Worm (Caenorhabditis elegans) whole organism, L3 larva: ENCODE results near the gene D2023.6.

ENCODE experiments used
- ama-1 ChIP-seq: fragments of 150-350 bp; optimal IDR thresholded peaks from 2 replicates; lab custom pipeline; 2018
- ceh-16 ChIP-seq: sonication (generic microtip); optimal IDR thresholded peaks from 2 replicates; lab custom pipeline; 2017; ENCODE audit warnings: missing biosample characterization, missing genetic modification characterization
- ceh-28 ChIP-seq: fragments of 150-350 bp; optimal IDR thresholded peaks from 2 replicates; lab custom pipeline; 2014; ENCODE audit warnings: missing biosample characterization, missing genetic modification reagents, missing genetic modification characterization
- ceh-82 ChIP-seq: fragments of 150-350 bp; optimal IDR thresholded peaks from 2 replicates; lab custom pipeline; 2014; ENCODE audit warnings: missing biosample characterization, missing genetic modification characterization
- ceh-9 ChIP-seq: sonication (generic microtip); optimal IDR thresholded peaks from 2 replicates; lab custom pipeline; 2018; ENCODE audit warnings: missing biosample characterization, missing genetic modification characterization
- daf-12 ChIP-seq: fragments of 150-350 bp; optimal IDR thresholded peaks from 2 replicates; lab custom pipeline; 2014; ENCODE audit warnings: missing biosample characterization, missing genetic modification reagents, missing genetic modification characterization
- egl-27 ChIP-seq: sonication (generic microtip); optimal IDR thresholded peaks from 4 replicates; lab custom pipeline; 2017; ENCODE audit warnings: missing biosample characterization, missing genetic modification reagents, missing genetic modification characterization
- elt-1 ChIP-seq: fragments of 150-350 bp; optimal IDR thresholded peaks from 2 replicates; lab custom pipeline; 2014; ENCODE audit warnings: missing biosample characterization, missing genetic modification characterization
- elt-2 ChIP-seq: sonication (generic microtip); optimal IDR thresholded peaks from 2 replicates; lab custom pipeline; 2016; ENCODE audit warnings: missing genetic modification reagents, mild to moderate bottlenecking, missing genetic modification characterization, missing compliant biosample characterization
- fkh-10 ChIP-seq: sonication (generic microtip); optimal IDR thresholded peaks from 2 replicates; lab custom pipeline; 2017; ENCODE audit warnings: missing biosample characterization, missing genetic modification reagents, missing genetic modification characterization
- fkh-2 ChIP-seq: fragments of 150-350 bp; optimal IDR thresholded peaks from 2 replicates; lab custom pipeline; 2014; ENCODE audit warnings: missing biosample characterization, missing genetic modification reagents, missing genetic modification characterization
- fos-1 ChIP-seq: fragments of 150-350 bp; optimal IDR thresholded peaks from 2 replicates; lab custom pipeline; 2014; ENCODE audit warnings: missing biosample characterization, missing genetic modification characterization
- hmg-11 ChIP-seq: sonication (generic microtip); optimal IDR thresholded peaks from 2 replicates; lab custom pipeline; 2016; ENCODE audit warnings: missing genetic modification characterization, missing compliant biosample characterization
- lin-15B ChIP-seq: fragments of 150-350 bp; optimal IDR thresholded peaks from 2 replicates; lab custom pipeline; 2014; ENCODE audit warnings: missing biosample characterization, missing genetic modification characterization
- lsy-12 ChIP-seq: sonication (generic microtip); optimal IDR thresholded peaks from 2 replicates; lab custom pipeline; 2016; ENCODE audit warnings: mild to moderate bottlenecking, missing genetic modification characterization, missing compliant biosample characterization
- mdl-1 ChIP-seq: fragments of 150-350 bp; optimal IDR thresholded peaks from 2 replicates; lab custom pipeline; 2014; ENCODE audit warnings: missing biosample characterization, missing genetic modification characterization
- mml-1 ChIP-seq: fragments of 150-350 bp; sonication (generic microtip); optimal IDR thresholded peaks from 3 replicates; lab custom pipeline; 2014; ENCODE audit warnings: missing biosample characterization, missing genetic modification characterization
- nfya-1 ChIP-seq: sonication (generic microtip); optimal IDR thresholded peaks from 2 replicates; lab custom pipeline; 2017; ENCODE audit warnings: missing genetic modification characterization, mild to moderate bottlenecking, missing compliant biosample characterization, antibody characterized with exemption, moderate library complexity; ENCODE audit not compliant: insufficient read depth
- nhr-11 ChIP-seq: fragments of 150-350 bp; optimal IDR thresholded peaks from 2 replicates; lab custom pipeline; 2014; ENCODE audit warnings: missing biosample characterization, missing genetic modification characterization
- nhr-12 ChIP-seq: fragments of 150-350 bp; optimal IDR thresholded peaks from 2 replicates; lab custom pipeline; 2014; ENCODE audit warnings: missing biosample characterization, missing genetic modification characterization
- nhr-23 ChIP-seq: fragments of 150-350 bp; optimal IDR thresholded peaks from 2 replicates; lab custom pipeline; 2014; ENCODE audit warnings: missing biosample characterization, missing genetic modification reagents, missing genetic modification characterization
- nhr-237 ChIP-seq: fragments of 150-350 bp; optimal IDR thresholded peaks from 2 replicates; lab custom pipeline; 2014; ENCODE audit warnings: missing biosample characterization, missing genetic modification characterization
- nhr-25 ChIP-seq: sonication (generic microtip); optimal IDR thresholded peaks from 2 replicates; lab custom pipeline; 2017; ENCODE audit warnings: missing biosample characterization, missing genetic modification characterization
- nhr-28 ChIP-seq: fragments of 150-350 bp; optimal IDR thresholded peaks from 2 replicates; lab custom pipeline; 2014; ENCODE audit warnings: missing biosample characterization, missing genetic modification characterization
- nhr-43 ChIP-seq: sonication (generic microtip); optimal IDR thresholded peaks from 2 replicates; lab custom pipeline; 2016; ENCODE audit warnings: mild to moderate bottlenecking, missing genetic modification characterization, missing compliant biosample characterization; ENCODE audit not compliant: poor library complexity, severe bottlenecking
- nhr-67 ChIP-seq: fragments of 150-350 bp; optimal IDR thresholded peaks from 2 replicates; lab custom pipeline; 2014; ENCODE audit warnings: missing biosample characterization, missing genetic modification characterization
- nhr-76 ChIP-seq: fragments of 150-350 bp; sonication (generic microtip); optimal IDR thresholded peaks from 5 replicates; lab custom pipeline; 2014; ENCODE audit warnings: missing biosample characterization, missing genetic modification characterization
- nhr-77 ChIP-seq: fragments of 150-350 bp; optimal IDR thresholded peaks from 2 replicates; lab custom pipeline; 2014; ENCODE audit warnings: missing biosample characterization, missing genetic modification characterization
- skn-1 ChIP-seq: fragments of 150-350 bp; optimal IDR thresholded peaks from 2 replicates; lab custom pipeline; 2014; ENCODE audit warnings: missing biosample characterization, missing genetic modification characterization
- snpc-4 ChIP-seq: fragments of 150-350 bp; optimal IDR thresholded peaks from 2 replicates; lab custom pipeline; 2014; ENCODE audit warnings: missing biosample characterization, missing genetic modification characterization
- tbx-2 ChIP-seq: sonication (generic microtip); optimal IDR thresholded peaks from 2 replicates; lab custom pipeline; 2016; ENCODE audit warnings: mild to moderate bottlenecking, missing genetic modification characterization, missing compliant biosample characterization
- unc-62 ChIP-seq: fragments of 150-350 bp; sonication (generic microtip); optimal IDR thresholded peaks from 4 replicates; lab custom pipeline; 2014; ENCODE audit warnings: missing biosample characterization, missing genetic modification reagents, missing genetic modification characterization
- ztf-11 ChIP-seq: fragments of 150-350 bp; optimal IDR thresholded peaks from 2 replicates; lab custom pipeline; 2014; ENCODE audit warnings: missing biosample characterization, missing genetic modification characterization
- ztf-4 ChIP-seq: fragments of 150-350 bp; optimal IDR thresholded peaks from 2 replicates; lab custom pipeline; 2014; ENCODE audit warnings: missing biosample characterization, missing genetic modification characterization

The D2023.6 gene

ce11 chrV:11815566-11815965 lies 11.6 kb upstream of the D2023.6 start:
- TF ChIP-seq nhr-76 (tag; lab: Kevin White, UChicago) = no peak
- no peak for TF ChIP-seq nhr-25 (tag; lab: Kevin White, UChicago)
- no peak for TF ChIP-seq hmg-11 (tag; lab: Kevin White, UChicago)
- TF ChIP-seq fkh-10 (GFP tag; lab: Kevin White, UChicago) = no peak
- no peak for TF ChIP-seq elt-1 (tag; lab: Kevin White, UChicago)
- TF ChIP-seq ceh-28 (tag; lab: Kevin White, UChicago) = no peak
- no peak for TF ChIP-seq lin-15B (tag; lab: Kevin White, UChicago)
- no peak for TF ChIP-seq nhr-12 (tag; lab: Kevin White, UChicago)
- TF ChIP-seq nfya-1 (tag; lab: Kevin White, UChicago) = no peak
- TF ChIP-seq fkh-2 (tag; lab: Kevin White, UChicago) = no peak
- TF ChIP-seq nhr-28 (tag; lab: Kevin White, UChicago) = no peak
- no peak for TF ChIP-seq skn-1
- no peak for TF ChIP-seq nhr-43 (tag; lab: Kevin White, UChicago)
- no peak for TF ChIP-seq nhr-77
- no peak for TF ChIP-seq egl-27 (tag; lab: Kevin White, UChicago)
- no peak for TF ChIP-seq snpc-4 (tag; lab: Kevin White, UChicago)
- TF ChIP-seq fos-1 = no peak
- no peak for TF ChIP-seq nhr-237 (tag; lab: Kevin White, UChicago)

DNA sequence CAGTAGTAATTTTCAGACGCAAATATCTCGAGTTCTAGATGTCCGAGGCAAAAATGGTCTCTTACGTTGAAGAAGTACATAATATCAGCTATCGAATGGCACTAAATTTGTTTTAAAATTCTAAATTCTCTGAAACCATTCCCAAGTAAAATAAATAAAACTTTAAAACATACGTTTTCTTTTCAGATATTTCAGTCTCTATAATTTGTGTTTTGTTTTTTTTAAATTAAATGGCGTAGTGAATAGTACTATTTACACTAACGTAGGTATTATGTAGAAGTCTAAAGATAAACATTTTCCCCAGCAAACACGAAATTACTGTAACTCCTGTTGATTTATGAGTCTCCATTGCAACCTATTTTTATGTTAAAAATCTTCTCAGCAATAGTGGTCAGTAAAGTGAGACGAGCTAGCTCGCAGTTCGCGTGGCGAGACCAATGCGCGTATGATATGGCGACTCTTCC lies 9.9 kb upstream of the D2023.6 start:
- TF ChIP-seq nhr-25 (tag; lab: Kevin White, UChicago) (no peak), mml-1 (tag; lab: Kevin White, UChicago) (no peak), nhr-67 (tag; lab: Kevin White, UChicago) (no peak), mdl-1 (no peak), nhr-28 (tag; lab: Kevin White, UChicago) (no peak), nhr-12 (tag; lab: Kevin White, UChicago) (no peak), ceh-82 (tag; lab: Kevin White, UChicago) (no peak), fkh-10 (GFP tag; lab: Kevin White, UChicago) (no peak), ceh-28 (tag; lab: Kevin White, UChicago) (no peak), ztf-11 (tag; lab: Kevin White, UChicago) (no peak), skn-1 (no peak), nhr-237 (tag; lab: Kevin White, UChicago) (no peak), unc-62 (GFP tag; lab: Kevin White, UChicago) (no peak), elt-2 (tag; lab: Kevin White, UChicago) (no peak), egl-27 (tag; lab: Kevin White, UChicago) (no peak), lin-15B (tag; lab: Kevin White, UChicago) (no peak), nhr-23 (tag; lab: Kevin White, UChicago) (no peak), snpc-4 (tag; lab: Kevin White, UChicago) (no peak)
- TF ChIP-seq, all 47 proteins: peak for 0

- TF ChIP-seq daf-12 (no peak), lsy-12 (tag; lab: Kevin White, UChicago) (no peak), unc-62 (GFP tag; lab: Kevin White, UChicago) (no peak), nhr-23 (tag; lab: Kevin White, UChicago) (no peak), ztf-4 (tag; lab: Kevin White, UChicago) (no peak), ceh-16 (tag; lab: Kevin White, UChicago) (no peak)
These were observed 9.1 kb upstream of the D2023.6 start for ce11 chrV:11818064-11818463.

DNA sequence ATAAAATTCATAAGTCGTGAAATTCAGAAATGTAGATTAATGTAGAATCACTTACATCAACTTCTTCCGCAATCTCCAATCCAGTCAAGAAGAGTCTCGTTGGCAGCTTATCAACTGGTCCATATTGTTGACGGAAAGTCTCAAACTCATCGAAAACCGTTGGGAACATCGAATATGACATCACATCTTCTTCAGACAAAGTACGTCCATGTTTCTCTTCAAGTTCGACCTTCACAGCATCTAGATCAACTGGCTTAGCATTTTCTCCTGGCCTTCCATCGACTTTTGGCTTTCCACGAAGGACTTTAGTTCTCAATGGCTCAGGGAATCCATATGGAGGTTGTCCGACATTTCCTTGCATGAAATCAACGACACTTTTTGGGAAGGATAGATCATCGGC lies 8.4 kb upstream of the D2023.6 start:
- no peak for TF ChIP-seq nhr-12 (tag; lab: Kevin White, UChicago)
- TF ChIP-seq ama-1 (lab: Kevin White, UChicago) = peak; percentile 55

DNA sequence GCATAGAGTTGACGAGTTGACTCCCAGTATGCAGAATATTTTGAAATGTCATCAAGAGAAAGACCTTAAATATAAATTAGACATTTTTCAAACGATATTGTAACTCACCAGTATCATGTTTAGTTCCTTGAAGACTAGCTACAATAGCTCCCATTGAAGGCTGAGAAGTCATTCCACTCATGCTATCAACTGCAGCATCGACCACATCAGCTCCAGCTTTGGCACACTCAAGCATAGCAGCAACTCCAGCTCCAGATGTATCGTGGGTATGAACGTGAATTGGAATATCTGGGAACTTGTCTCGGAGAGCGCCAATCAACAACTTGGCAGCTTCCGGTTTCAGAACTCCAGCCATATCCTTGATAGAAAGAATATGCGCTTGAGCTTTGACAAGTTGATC lies 7.7 kb upstream of the D2023.6 start:
- TF ChIP-seq unc-62 (GFP tag; lab: Kevin White, UChicago) (no peak), tbx-2 (tag; lab: Kevin White, UChicago) (no peak), nhr-11 (tag; lab: Kevin White, UChicago) (no peak), fkh-2 (tag; lab: Kevin White, UChicago) (no peak), ama-1 (lab: Kevin White, UChicago) (peak; percentile 42), ztf-4 (tag; lab: Kevin White, UChicago) (no peak), ceh-9 (tag; lab: Kevin White, UChicago) (no peak), nhr-23 (tag; lab: Kevin White, UChicago) (no peak)
